Fruit fly (Drosophila melanogaster) whole organism, embryonic: Measurements from ENCODE around the gene Rbp1-like.
A peak's percentile ranks its signal among the peaks of the same experiment; 100 is the strongest.

Source experiments
- Awh ChIP-seq: fragments of 200-800 bp; sonication (Bioruptor generic); IDR thresholded peaks from 2 replicates; pipeline ENCODE4, ENCODE4 v1.3.6; 2022; ENCODE audit warnings: missing biosample characterization, missing genetic modification characterization
- CG11504 ChIP-seq: fragments of 200-800 bp; sonication (Bioruptor generic); optimal IDR thresholded peaks from 3 replicates; lab custom pipeline; 2019; ENCODE audit warnings: missing biosample characterization, mild to moderate bottlenecking, missing genetic modification characterization, moderate library complexity
- CG12104 ChIP-seq: fragments of 200-800 bp; sonication (Bioruptor generic); optimal IDR thresholded peaks from 3 replicates; lab custom pipeline; 2016; ENCODE audit warnings: missing biosample characterization, missing genetic modification characterization
- CG12155 ChIP-seq: fragments of 200-800 bp; sonication (Bioruptor generic); optimal IDR thresholded peaks from 3 replicates; lab custom pipeline; 2016; ENCODE audit warnings: missing biosample characterization, missing genetic modification characterization
- CG12391 ChIP-seq: fragments of 200-800 bp; sonication (Bioruptor generic); optimal IDR thresholded peaks from 3 replicates; lab custom pipeline; 2018; ENCODE audit warnings: missing biosample characterization, mild to moderate bottlenecking, missing genetic modification characterization, moderate library complexity
- CG12744 ChIP-seq: fragments of 200-800 bp; sonication (Bioruptor generic); optimal IDR thresholded peaks from 2 replicates; lab custom pipeline; 2016; ENCODE audit warnings: missing biosample characterization, missing genetic modification characterization
- CG15479 ChIP-seq: fragments of 200-800 bp; sonication (Bioruptor generic); optimal IDR thresholded peaks from 3 replicates; lab custom pipeline; 2019; ENCODE audit warnings: missing biosample characterization, mild to moderate bottlenecking, missing genetic modification characterization, moderate library complexity
- CG1647 ChIP-seq: fragments of 200-800 bp; sonication (Bioruptor generic); optimal IDR thresholded peaks from 3 replicates; lab custom pipeline; 2016; ENCODE audit warnings: missing biosample characterization, missing genetic modification characterization
- CG17612 ChIP-seq: fragments of 200-800 bp; sonication (Bioruptor generic); IDR thresholded peaks from 2 replicates; pipeline ENCODE4 v1.3.6; 2022; ENCODE audit warnings: missing biosample characterization, missing genetic modification characterization
- CG2678 ChIP-seq: fragments of 200-800 bp; sonication (Bioruptor generic); optimal IDR thresholded peaks from 3 replicates; lab custom pipeline; 2019; ENCODE audit warnings: missing biosample characterization, mild to moderate bottlenecking, missing genetic modification characterization, moderate library complexity
- CG30431 ChIP-seq: fragments of 200-800 bp; sonication (Bioruptor generic); optimal IDR thresholded peaks from 2 replicates; lab custom pipeline; 2017; ENCODE audit warnings: missing biosample characterization, missing genetic modification characterization
- CG3407 ChIP-seq: fragments of 200-800 bp; sonication (Bioruptor generic); optimal IDR thresholded peaks from 2 replicates; lab custom pipeline; 2018; ENCODE audit warnings: missing biosample characterization, mild to moderate bottlenecking, missing genetic modification characterization
- CG4282 ChIP-seq: fragments of 200-800 bp; sonication (Bioruptor generic); optimal IDR thresholded peaks from 2 replicates; lab custom pipeline; 2016; ENCODE audit warnings: missing biosample characterization, missing genetic modification characterization
- CG8924 ChIP-seq: fragments of 200-800 bp; optimal IDR thresholded peaks from 3 replicates; lab custom pipeline; 2019; ENCODE audit warnings: missing biosample characterization, mild to moderate bottlenecking, missing genetic modification characterization, moderate library complexity
- CG9437 ChIP-seq: fragments of 200-800 bp; sonication (Bioruptor generic); optimal IDR thresholded peaks from 2 replicates; lab custom pipeline; 2018; ENCODE audit warnings: missing biosample characterization, mild to moderate bottlenecking, missing genetic modification characterization
- Dad ChIP-seq: fragments of 200-800 bp; sonication (Bioruptor generic); optimal IDR thresholded peaks from 3 replicates; lab custom pipeline; 2016; ENCODE audit warnings: missing biosample characterization, missing genetic modification characterization
- ERR ChIP-seq: fragments of 200-800 bp; sonication (Bioruptor generic); optimal IDR thresholded peaks from 2 replicates; lab custom pipeline; 2016; ENCODE audit warnings: missing biosample characterization, missing genetic modification characterization
- Ets65A ChIP-seq: fragments of 200-800 bp; sonication (Bioruptor generic); peaks from one replicate; lab custom pipeline; 2016; ENCODE audit warnings: missing biosample characterization, missing genetic modification characterization
- Med ChIP-seq: fragments of 200-800 bp; sonication (Bioruptor generic); peaks from one replicate; lab custom pipeline; 2016; ENCODE audit warnings: missing biosample characterization, missing genetic modification characterization, mild to moderate bottlenecking, inconsistent platforms, moderate library complexity
- Meics ChIP-seq: fragments of 200-800 bp; sonication (Bioruptor generic); optimal IDR thresholded peaks from 2 replicates; lab custom pipeline; 2017; ENCODE audit warnings: missing biosample characterization, mild to moderate bottlenecking, missing genetic modification characterization
- Myb ChIP-seq: fragments of 200-800 bp; sonication (Bioruptor generic); optimal IDR thresholded peaks from 2 replicates; lab custom pipeline; 2016; ENCODE audit warnings: missing biosample characterization, missing genetic modification characterization
- NK7.1 ChIP-seq: fragments of 200-800 bp; sonication (Bioruptor generic); optimal IDR thresholded peaks from 3 replicates; lab custom pipeline; 2016; ENCODE audit warnings: missing biosample characterization, missing genetic modification characterization
- Nf-YA ChIP-seq: fragments of 200-800 bp; sonication (Bioruptor generic); IDR thresholded peaks from 2 replicates; pipeline ENCODE4 v1.3.6; 2022; ENCODE audit warnings: missing biosample characterization, missing genetic modification characterization
- Ssrp ChIP-seq: fragments of 200-800 bp; sonication (Bioruptor generic); optimal IDR thresholded peaks from 2 replicates; lab custom pipeline; 2018; ENCODE audit warnings: missing biosample characterization, mild to moderate bottlenecking, missing genetic modification characterization, moderate library complexity
- TFAM ChIP-seq: fragments of 200-800 bp; sonication (Bioruptor generic); optimal IDR thresholded peaks from 2 replicates; lab custom pipeline; 2017; ENCODE audit warnings: missing biosample characterization, missing genetic modification characterization, inconsistent platforms
- Xbp1 ChIP-seq: fragments of 200-800 bp; sonication (Bioruptor generic); optimal IDR thresholded peaks from 3 replicates; lab custom pipeline; 2016; ENCODE audit warnings: missing biosample characterization, mild to moderate bottlenecking, missing genetic modification characterization
- bcd ChIP-seq: fragments of 200-800 bp; sonication (Bioruptor generic); optimal IDR thresholded peaks from 2 replicates; lab custom pipeline; 2017; ENCODE audit warnings: missing biosample characterization, mild to moderate bottlenecking, missing genetic modification characterization
- bsh ChIP-seq, 2 experiments: fragments of 200-800 bp; sonication (Bioruptor generic); optimal IDR thresholded peaks; 2 replicates each; lab custom pipeline; 2017 to 2018; ENCODE audit warnings: mild to moderate bottlenecking in 2 of 2, missing biosample characterization in 2 of 2, missing genetic modification characterization in 2 of 2, moderate library complexity in 1 of 2
- corto ChIP-seq: fragments of 200-800 bp; sonication (Bioruptor generic); optimal IDR thresholded peaks from 2 replicates; lab custom pipeline; 2016; ENCODE audit warnings: missing biosample characterization, mild to moderate bottlenecking, missing genetic modification characterization, moderate library complexity
- danr ChIP-seq: fragments of 200-800 bp; sonication (Bioruptor generic); IDR thresholded peaks from 2 replicates; pipeline ENCODE4 v1.3.6; 2022; ENCODE audit warnings: missing biosample characterization, missing genetic modification characterization
- gcm2 ChIP-seq: fragments of 200-800 bp; sonication (Bioruptor generic); optimal IDR thresholded peaks from 2 replicates; lab custom pipeline; 2016; ENCODE audit warnings: missing biosample characterization, missing genetic modification characterization
- grn ChIP-seq: fragments of 200-800 bp; sonication (Bioruptor generic); optimal IDR thresholded peaks from 3 replicates; lab custom pipeline; 2017; ENCODE audit warnings: missing biosample characterization, missing genetic modification characterization
- her ChIP-seq: fragments of 200-800 bp; sonication (Bioruptor generic); optimal IDR thresholded peaks from 2 replicates; lab custom pipeline; 2016; ENCODE audit warnings: missing biosample characterization, missing genetic modification characterization
- jigr1 ChIP-seq: fragments of 200-800 bp; sonication (Bioruptor generic); IDR thresholded peaks from 3 replicates; pipeline ENCODE4 v1.3.6; 2022; ENCODE audit warnings: missing biosample characterization, missing genetic modification characterization
- kah ChIP-seq: fragments of 200-800 bp; sonication (Bioruptor generic); optimal IDR thresholded peaks from 2 replicates; lab custom pipeline; 2018; ENCODE audit warnings: missing biosample characterization, mild to moderate bottlenecking, missing genetic modification characterization
- lola ChIP-seq, 3 experiments: fragments of >200 bp in 2 of 3; fragments of 200-800 bp in 1 of 3; sonication (Bioruptor generic) in 1 of 3; optimal IDR thresholded peaks; 2 replicates each; lab custom pipeline; 2017 to 2019; ENCODE audit warnings: missing biosample characterization in 3 of 3, missing genetic modification characterization in 3 of 3, mild to moderate bottlenecking in 1 of 3, moderate library complexity in 1 of 3
- nerfin-2 ChIP-seq: fragments of 200-800 bp; sonication (Bioruptor generic); IDR thresholded peaks from 2 replicates; pipeline ENCODE4 v1.3.6; 2022; ENCODE audit warnings: missing biosample characterization, missing genetic modification characterization; ENCODE audit not compliant: partially characterized antibody
- oc ChIP-seq: fragments of 200-800 bp; sonication (Bioruptor generic); optimal IDR thresholded peaks from 2 replicates; lab custom pipeline; 2018; ENCODE audit warnings: missing biosample characterization, mild to moderate bottlenecking, missing genetic modification characterization, moderate library complexity
- pfk ChIP-seq: fragments of 200-800 bp; sonication (Bioruptor generic); optimal IDR thresholded peaks from 2 replicates; lab custom pipeline; 2018; ENCODE audit warnings: missing biosample characterization, mild to moderate bottlenecking, missing genetic modification characterization, moderate library complexity
- run ChIP-seq: fragments of 200-800 bp; sonication (Bioruptor generic); optimal IDR thresholded peaks from 3 replicates; lab custom pipeline; 2018; ENCODE audit warnings: missing biosample characterization, mild to moderate bottlenecking, missing genetic modification characterization
- scrt ChIP-seq: fragments of 200-800 bp; sonication (Bioruptor generic); optimal IDR thresholded peaks from 2 replicates; lab custom pipeline; 2018; ENCODE audit warnings: missing biosample characterization, mild to moderate bottlenecking, missing genetic modification characterization, moderate library complexity
- seq ChIP-seq: fragments of 200-800 bp; sonication (Bioruptor generic); IDR thresholded peaks from 2 replicates; pipeline ENCODE4 v1.3.6; 2022; ENCODE audit warnings: missing biosample characterization, missing genetic modification characterization
- slbo ChIP-seq: fragments of 200-800 bp; sonication (Bioruptor generic); IDR thresholded peaks from 2 replicates; pipeline ENCODE4 v1.3.6; 2022; ENCODE audit warnings: missing biosample characterization, missing genetic modification characterization
- sqz ChIP-seq: fragments of 200-800 bp; sonication (Bioruptor generic); optimal IDR thresholded peaks from 3 replicates; lab custom pipeline; 2018; ENCODE audit warnings: missing biosample characterization, mild to moderate bottlenecking, missing genetic modification characterization
- stwl ChIP-seq: fragments of 200-800 bp; sonication (Bioruptor generic); optimal IDR thresholded peaks from 3 replicates; lab custom pipeline; 2018; ENCODE audit warnings: missing biosample characterization, mild to moderate bottlenecking, missing genetic modification characterization, moderate library complexity
- tgo ChIP-seq: fragments of 200-800 bp; sonication (Bioruptor generic); IDR thresholded peaks from 3 replicates; pipeline ENCODE4 v1.3.6; 2022; ENCODE audit warnings: missing biosample characterization, missing genetic modification characterization
- wor ChIP-seq: fragments of 200-800 bp; sonication (Bioruptor generic); IDR thresholded peaks from 2 replicates; pipeline ENCODE4 v1.3.6; 2022; ENCODE audit warnings: missing biosample characterization, missing genetic modification characterization
- z ChIP-seq: fragments of 200-800 bp; sonication (Bioruptor generic); IDR thresholded peaks from 3 replicates; pipeline ENCODE4 v1.3.6; 2022; ENCODE audit warnings: missing biosample characterization, missing genetic modification characterization
- zfh2 ChIP-seq: fragments of 200-800 bp; sonication (Bioruptor generic); optimal IDR thresholded peaks from 2 replicates; lab custom pipeline; 2016; ENCODE audit warnings: missing biosample characterization, missing genetic modification characterization

Gene Rbp1-like

DNA sequence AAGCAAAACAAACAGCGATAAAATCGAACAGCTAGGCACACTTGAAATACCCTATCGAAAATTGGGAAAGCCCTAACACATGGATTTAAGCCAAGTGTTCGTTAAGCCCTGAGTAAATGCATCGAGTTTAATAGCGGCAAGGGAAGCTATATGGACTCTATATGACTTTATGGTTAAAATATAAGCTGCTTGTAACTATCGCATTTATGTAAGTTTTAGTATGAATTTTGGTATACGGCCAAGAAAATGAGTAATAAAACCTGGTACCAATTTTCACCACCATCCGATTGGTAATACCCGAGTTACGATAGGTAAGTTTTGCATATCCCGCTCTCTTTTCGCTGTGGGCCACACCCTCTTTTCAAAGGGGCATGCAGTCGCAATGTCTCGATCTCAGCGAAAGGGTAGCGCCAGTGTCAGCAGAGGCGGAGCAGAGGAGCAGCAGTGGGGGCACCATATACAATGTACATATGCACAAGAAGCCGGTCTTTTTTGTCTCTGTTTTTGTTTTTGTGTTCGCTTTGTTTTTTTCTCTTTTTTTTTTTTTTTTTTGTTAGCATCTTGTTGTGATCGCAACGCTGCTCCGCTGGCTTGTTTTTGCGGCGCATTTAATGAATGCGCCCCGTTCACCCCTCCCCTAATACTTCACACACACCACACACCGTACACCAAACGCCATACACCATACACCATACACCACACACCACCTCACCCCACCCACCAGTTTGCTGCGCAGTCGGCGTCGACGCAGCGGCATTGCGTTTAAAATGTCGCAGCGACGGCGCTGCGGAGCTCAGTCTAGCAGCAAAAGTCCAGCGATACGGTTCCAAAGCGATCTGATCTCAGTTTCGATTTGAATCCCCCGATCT is 19.5 kb upstream of the Rbp1-like start, which contains the start of gene GstT4 (continued):
- TF ChIP-seq CG30431 = peak; percentile 3
- TF ChIP-seq bsh (GFP tag; optimal IDR thresholded peaks at IDR 0.05; lab: Kevin White, UChicago) = peak; percentile 4 to 94
- TF ChIP-seq Meics (GFP tag; lab: Kevin White, UChicago) = peak; percentile 32
- TF ChIP-seq tgo = peak; percentile 44; the same call in 2 of the 3 replicates
- peak; percentile 72 for TF ChIP-seq CG9437 (GFP tag; lab: Kevin White, UChicago)
- peak; percentile 49 for TF ChIP-seq Xbp1 (GFP tag; lab: Kevin White, UChicago)
- peak; percentile 7 for TF ChIP-seq Dad (GFP tag; lab: Kevin White, UChicago)
- TF ChIP-seq CG12155 = peak; percentile 36
- no peak for TF ChIP-seq CG1647 (GFP tag; lab: Kevin White, UChicago)
- TF ChIP-seq seq (GFP tag; lab: Robert Waterston, UW) = no peak
- TF ChIP-seq jigr1 (GFP tag; lab: Robert Waterston, UW) = peak; percentile 46; the same call in 2 of the 3 replicates
- TF ChIP-seq bcd (GFP tag; lab: Kevin White, UChicago) = peak; percentile 39
- peak; percentile 8 for TF ChIP-seq CG12104
- peak; percentile 54 for TF ChIP-seq CG8924 (tag; lab: Kevin White, UChicago)
- TF ChIP-seq wor = no peak
- TF ChIP-seq zfh2 = peak; percentile 59
- no peak for TF ChIP-seq pfk (GFP tag; lab: Kevin White, UChicago)
- no peak for TF ChIP-seq run (tag; lab: Kevin White, UChicago)
- TF ChIP-seq Med (GFP tag; lab: Kevin White, UChicago) = peak; percentile 71
- no peak for TF ChIP-seq CG15479 (GFP tag; lab: Kevin White, UChicago)
- TF ChIP-seq slbo = peak; percentile 79
- no peak for TF ChIP-seq grn (GFP tag; lab: Kevin White, UChicago)
- no peak for TF ChIP-seq NK7.1 (GFP tag; lab: Kevin White, UChicago)
- no peak for TF ChIP-seq TFAM (GFP tag; lab: Kevin White, UChicago)
- TF ChIP-seq nerfin-2 (GFP tag; lab: Robert Waterston, UW) = no peak
- peak; percentile 67 for TF ChIP-seq Myb (GFP tag; lab: Kevin White, UChicago)
- peak; percentile 59; the same call in 1 of the 2 replicates for TF ChIP-seq Awh (GFP tag; lab: Robert Waterston, UW)
- TF ChIP-seq sqz (GFP tag; lab: Kevin White, UChicago) = peak; percentile 83
- TF ChIP-seq oc (tag; lab: Kevin White, UChicago) = no peak
- no peak for TF ChIP-seq gcm2
- peak; percentile 49 for TF ChIP-seq ERR (GFP tag; lab: Kevin White, UChicago)
- no peak for TF ChIP-seq stwl
- no peak for TF ChIP-seq kah (GFP tag; lab: Kevin White, UChicago)
- peak; percentile 50 for TF ChIP-seq CG2678 (tag; lab: Kevin White, UChicago)
- peak; percentile 28 for TF ChIP-seq CG12744
- no peak for TF ChIP-seq CG17612 (GFP tag; lab: Robert Waterston, UW)
- TF ChIP-seq CG4282 (GFP tag; lab: Kevin White, UChicago) = no peak
- peak; percentile 64 for TF ChIP-seq CG11504
- TF ChIP-seq z = no peak
- no peak for TF ChIP-seq Nf-YA
- TF ChIP-seq danr = no peak; the same call in 1 of the 2 replicates
- TF ChIP-seq corto (GFP tag; lab: Kevin White, UChicago) = peak; percentile 72
- TF ChIP-seq Ets65A (GFP tag; lab: Kevin White, UChicago) = peak; percentile 84
- peak; percentile 32 for TF ChIP-seq Ssrp
- TF ChIP-seq CG3407 (GFP tag; lab: Kevin White, UChicago) = no peak
- TF ChIP-seq CG12391 (tag; lab: Kevin White, UChicago) = no peak
- TF ChIP-seq lola (GFP tag; optimal IDR thresholded peaks at IDR 0.05; lab: Kevin White, UChicago) = peak in 1 of 3 experiments; percentile 64
- peak; percentile 11 for TF ChIP-seq her (GFP tag; lab: Kevin White, UChicago)
- TF ChIP-seq scrt (GFP tag; lab: Kevin White, UChicago) = peak; percentile 1
